Worm (Caenorhabditis elegans) whole organism, L3 larva: ENCODE data around the gene nkcc-1.

Source experiments
- fos-1 ChIP-seq: fragments of 150-350 bp; optimal IDR thresholded peaks from 2 replicates; lab custom pipeline; 2014; ENCODE audit warnings: missing biosample characterization, missing genetic modification characterization
- lsy-12 ChIP-seq: sonication (generic microtip); optimal IDR thresholded peaks from 2 replicates; lab custom pipeline; 2016; ENCODE audit warnings: mild to moderate bottlenecking, missing genetic modification characterization, missing compliant biosample characterization
- snpc-4 ChIP-seq: fragments of 150-350 bp; optimal IDR thresholded peaks from 2 replicates; lab custom pipeline; 2014; ENCODE audit warnings: missing biosample characterization, missing genetic modification characterization

- TF ChIP-seq lsy-12 (no peak), snpc-4 (tag; lab: Kevin White, UChicago) (no peak), fos-1 (no peak)
Observed at ce11 chrIV:14119327-14119726, 4.5 kb downstream of the nkcc-1 start.
